Worm (Caenorhabditis elegans) whole organism, L4 larva: ENCODE results near the gene pgap-3.
"Not testable (repeated sequence)": the region's sequence is repeated elsewhere in the genome, so short reads cannot be mapped to it uniquely, and the experiment has no call there.

Source experiments
- R02D3.7 ChIP-seq: fragments of 150-350 bp; sonication (generic microtip); optimal IDR thresholded peaks from 3 replicates; lab custom pipeline; 2014; ENCODE audit warnings: missing biosample characterization, missing genetic modification characterization
- daf-19 ChIP-seq: fragments of 200-800 bp; sonication (Bioruptor generic); conservative IDR thresholded peaks from 2 replicates; pipeline ENCODE4 v1.3.6; 2022; ENCODE audit warnings: missing genetic modification characterization, missing compliant biosample characterization
- dmd-6 ChIP-seq: fragments of 200-800 bp; sonication (Bioruptor generic); IDR thresholded peaks from 2 replicates; pipeline ENCODE4 v1.3.6; 2022; ENCODE audit warnings: missing genetic modification reagents, missing genetic modification characterization, missing compliant biosample characterization
- mxl-2 ChIP-seq: fragments of 200-800 bp; sonication (Bioruptor generic); conservative IDR thresholded peaks from 2 replicates; pipeline ENCODE4 v1.3.6; 2022; ENCODE audit warnings: missing genetic modification reagents, missing genetic modification characterization, missing compliant biosample characterization
- snpc-1.2 ChIP-seq: fragments of 200-800 bp; sonication (Bioruptor generic); IDR thresholded peaks from 2 replicates; pipeline ENCODE4 v1.3.6; 2022; ENCODE audit warnings: missing genetic modification reagents, missing genetic modification characterization, missing compliant biosample characterization

- not testable (repeated sequence) for TF ChIP-seq R02D3.7 (tag; lab: Kevin White, UChicago); snpc-1.2 (GFP tag; lab: Robert Waterston, UW); dmd-6 (GFP tag; lab: Robert Waterston, UW); daf-19; mxl-2
These were observed 23.8 kb upstream of the pgap-3 start for ce11 chrV:6071551-6071950.
